Fruit fly (Drosophila melanogaster) whole organism, adult: ENCODE results near the gene pyd.

Experiments used
- CG11617 ChIP-seq: fragments of 200-800 bp; sonication (Bioruptor generic); optimal IDR thresholded peaks from 2 replicates; lab custom pipeline; 2017; ENCODE audit warnings: mild to moderate bottlenecking, missing biosample characterization, missing genetic modification reagents, missing genetic modification characterization
- CG14711 ChIP-seq: fragments of 200-800 bp; sonication (Bioruptor generic); optimal IDR thresholded peaks from 2 replicates; lab custom pipeline; 2018; ENCODE audit warnings: missing biosample characterization, mild to moderate bottlenecking, missing genetic modification characterization, moderate library complexity
- CG1620 ChIP-seq: fragments of 200-800 bp; sonication (Bioruptor generic); optimal IDR thresholded peaks from 2 replicates; lab custom pipeline; 2016; ENCODE audit warnings: missing biosample characterization, missing genetic modification characterization
- Clk ChIP-seq: fragments of 200-800 bp; sonication (Bioruptor generic); optimal IDR thresholded peaks from 2 replicates; lab custom pipeline; 2017; ENCODE audit warnings: missing biosample characterization, missing genetic modification characterization
- Hr96 ChIP-seq: fragments of 200-800 bp; sonication (Bioruptor generic); optimal IDR thresholded peaks from 2 replicates; lab custom pipeline; 2016; ENCODE audit warnings: missing biosample characterization, missing genetic modification characterization
- bab1 ChIP-seq: fragments of 200-800 bp; sonication (Bioruptor generic); optimal IDR thresholded peaks from 3 replicates; lab custom pipeline; 2019; ENCODE audit warnings: missing biosample characterization, mild to moderate bottlenecking, missing genetic modification characterization, moderate library complexity
- kay ChIP-seq: fragments of 200-800 bp; sonication (Bioruptor generic); peaks from one replicate; lab custom pipeline; 2016; ENCODE audit warnings: missing biosample characterization, missing genetic modification characterization, borderline replicate concordance
- ovo ChIP-seq: fragments of 200-800 bp; sonication (Bioruptor generic); optimal IDR thresholded peaks from 2 replicates; lab custom pipeline; 2016; ENCODE audit warnings: missing biosample characterization, missing genetic modification characterization
- toe ChIP-seq: fragments of 200-800 bp; sonication (Bioruptor generic); optimal IDR thresholded peaks from 2 replicates; lab custom pipeline; 2016; ENCODE audit warnings: missing biosample characterization, missing genetic modification characterization

DNA sequence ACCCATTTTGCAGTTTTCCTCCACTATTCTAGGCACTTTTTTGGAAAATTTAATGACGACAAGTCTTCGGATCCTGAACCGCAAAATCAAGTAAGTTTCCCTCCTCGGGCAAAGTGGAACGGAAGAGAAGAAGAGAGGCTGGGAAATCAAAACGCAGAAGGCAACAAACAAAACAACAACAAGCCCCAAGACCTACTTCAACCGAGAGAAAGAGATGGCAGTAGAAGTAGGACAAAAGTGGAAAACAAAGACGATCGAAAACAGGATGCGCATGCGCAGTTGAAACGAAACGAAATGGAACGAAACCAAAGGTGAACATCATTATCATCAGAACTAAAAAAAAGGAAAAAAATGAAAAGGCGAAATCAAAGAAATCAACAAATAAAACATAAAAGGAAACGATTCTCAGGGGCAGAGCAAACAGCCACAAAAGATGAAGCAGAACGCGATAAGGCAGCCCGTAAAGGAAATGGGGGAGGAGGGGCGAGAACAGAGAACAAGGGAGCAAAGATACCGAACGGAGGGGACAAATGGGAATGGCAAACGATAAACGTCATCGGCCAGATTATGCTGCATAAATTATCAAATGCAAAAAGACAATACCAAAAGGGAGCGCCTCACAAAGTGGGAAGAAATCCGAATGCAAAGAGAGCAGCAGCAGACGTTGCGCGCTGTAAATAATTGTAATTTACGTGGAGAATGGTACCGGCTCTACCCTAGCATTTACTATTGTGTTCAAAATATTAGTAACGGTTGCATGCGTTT lies 4.5 kb downstream of the pyd start:
- TF ChIP-seq CG1620 = no peak
- TF ChIP-seq CG11617 (GFP tag; lab: Kevin White, UChicago) = no peak
- no peak for TF ChIP-seq Clk (GFP tag; lab: Kevin White, UChicago)
- TF ChIP-seq bab1 = no peak
- TF ChIP-seq ovo (GFP tag; lab: Kevin White, UChicago) = no peak
- TF ChIP-seq toe (GFP tag; lab: Kevin White, UChicago) = no peak
- no peak for TF ChIP-seq CG14711 (tag; lab: Kevin White, UChicago)
- no peak for TF ChIP-seq kay
- no peak for TF ChIP-seq Hr96 (GFP tag; lab: Kevin White, UChicago)
